Fruit fly (Drosophila melanogaster) whole organism, adult: ENCODE measurements around the gene CG3568.

ENCODE experiments used
- CG14711 ChIP-seq: fragments of 200-800 bp; sonication (Bioruptor generic); optimal IDR thresholded peaks from 2 replicates; lab custom pipeline; 2018; ENCODE audit warnings: missing biosample characterization, mild to moderate bottlenecking, missing genetic modification characterization, moderate library complexity
- CG1620 ChIP-seq: fragments of 200-800 bp; sonication (Bioruptor generic); optimal IDR thresholded peaks from 2 replicates; lab custom pipeline; 2016; ENCODE audit warnings: missing biosample characterization, missing genetic modification characterization
- CG33017 ChIP-seq: fragments of 200-800 bp; sonication (Bioruptor generic); optimal IDR thresholded peaks from 2 replicates; lab custom pipeline; 2018; ENCODE audit warnings: missing biosample characterization, mild to moderate bottlenecking, missing genetic modification characterization, moderate library complexity
- CG5204 ChIP-seq: fragments of 200-800 bp; sonication (Bioruptor generic); optimal IDR thresholded peaks from 2 replicates; lab custom pipeline; 2016; ENCODE audit warnings: missing biosample characterization, missing genetic modification characterization
- kay ChIP-seq: fragments of 200-800 bp; sonication (Bioruptor generic); peaks from one replicate; lab custom pipeline; 2016; ENCODE audit warnings: missing biosample characterization, missing genetic modification characterization, borderline replicate concordance
- toe ChIP-seq: fragments of 200-800 bp; sonication (Bioruptor generic); optimal IDR thresholded peaks from 2 replicates; lab custom pipeline; 2016; ENCODE audit warnings: missing biosample characterization, missing genetic modification characterization

DNA sequence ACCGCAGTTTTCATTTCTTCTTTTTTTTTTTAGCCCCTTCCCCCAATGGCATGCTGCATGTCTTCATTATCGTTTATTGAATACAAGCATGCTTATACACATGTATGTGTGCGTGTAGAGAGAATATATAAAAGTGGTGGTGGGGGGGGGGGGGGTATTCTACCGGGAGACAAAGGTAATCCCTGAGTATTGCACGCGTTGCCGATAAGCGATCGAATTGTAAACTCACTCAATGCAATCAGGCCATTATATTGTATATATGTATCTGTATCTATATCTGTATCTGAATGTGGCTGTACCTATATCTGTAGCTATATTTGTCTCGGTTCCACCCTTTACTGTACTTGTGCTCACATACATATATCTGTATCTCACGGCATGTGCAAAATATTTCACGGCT, 49.8 kb downstream of the CG3568 start:
- TF ChIP-seq toe (GFP tag; lab: Kevin White, UChicago) (no peak), CG33017 (tag; lab: Kevin White, UChicago) (no peak), CG14711 (tag; lab: Kevin White, UChicago) (no peak), kay (no peak), CG5204 (GFP tag; lab: Kevin White, UChicago) (no peak), CG1620 (GFP tag; lab: Kevin White, UChicago) (no peak)
